Worm (Caenorhabditis elegans) whole organism, late embryonic: ENCODE data around the gene cyn-2.

Source experiments
- F13H6.1 ChIP-seq: sonication (generic microtip); optimal IDR thresholded peaks from 2 replicates; lab custom pipeline; 2016; ENCODE audit warnings: missing genetic modification characterization, missing compliant biosample characterization
- K02D7.2 ChIP-seq: sonication (generic microtip); optimal IDR thresholded peaks from 2 replicates; lab custom pipeline; 2017; ENCODE audit warnings: mild to moderate bottlenecking, missing genetic modification characterization, missing compliant biosample characterization
- T23F11.4 ChIP-seq: fragments of 200-800 bp; sonication (Bioruptor generic); optimal IDR thresholded peaks from 2 replicates; lab custom pipeline; 2018; ENCODE audit warnings: mild to moderate bottlenecking, missing genetic modification characterization, missing compliant biosample characterization
- ahr-1 ChIP-seq: sonication (generic microtip); optimal IDR thresholded peaks from 2 replicates; lab custom pipeline; 2016; ENCODE audit warnings: missing genetic modification characterization, missing compliant biosample characterization
- ama-1 ChIP-seq: fragments of 150-350 bp; optimal IDR thresholded peaks from 2 replicates; lab custom pipeline; 2014
- ceh-18 ChIP-seq: sonication (generic microtip); optimal IDR thresholded peaks from 2 replicates; lab custom pipeline; 2016; ENCODE audit warnings: missing genetic modification characterization, missing compliant biosample characterization
- ceh-31 ChIP-seq: sonication (generic microtip); optimal IDR thresholded peaks from 2 replicates; lab custom pipeline; 2016; ENCODE audit warnings: missing genetic modification characterization, missing compliant biosample characterization
- ceh-34 ChIP-seq: sonication (generic microtip); optimal IDR thresholded peaks from 2 replicates; lab custom pipeline; 2016; ENCODE audit warnings: mild to moderate bottlenecking, missing genetic modification characterization, missing compliant biosample characterization
- ceh-48 ChIP-seq: sonication (generic microtip); optimal IDR thresholded peaks from 2 replicates; lab custom pipeline; 2016; ENCODE audit warnings: missing genetic modification characterization, inconsistent platforms, missing compliant biosample characterization
- ceh-6 ChIP-seq: fragments of 200-800 bp; sonication (Bioruptor generic); optimal IDR thresholded peaks from 2 replicates; lab custom pipeline; 2018; ENCODE audit warnings: mild to moderate bottlenecking, missing genetic modification characterization, missing compliant biosample characterization
- che-1 ChIP-seq: sonication (generic microtip); optimal IDR thresholded peaks from 2 replicates; lab custom pipeline; 2016; ENCODE audit warnings: mild to moderate bottlenecking, missing genetic modification characterization, missing compliant biosample characterization
- dmd-4 ChIP-seq: sonication (generic microtip); optimal IDR thresholded peaks from 2 replicates; lab custom pipeline; 2016; ENCODE audit warnings: borderline replicate concordance, missing genetic modification characterization, missing compliant biosample characterization
- dve-1 ChIP-seq: sonication (generic microtip); optimal IDR thresholded peaks from 2 replicates; lab custom pipeline; 2017; ENCODE audit warnings: antibody characterized with exemption, mild to moderate bottlenecking, missing genetic modification characterization, missing compliant biosample characterization
- elt-2 ChIP-seq: sonication (generic microtip); optimal IDR thresholded peaks from 2 replicates; lab custom pipeline; 2016; ENCODE audit warnings: missing genetic modification reagents, missing genetic modification characterization, missing compliant biosample characterization
- elt-4 ChIP-seq: sonication (generic microtip); optimal IDR thresholded peaks from 2 replicates; lab custom pipeline; 2016; ENCODE audit warnings: missing genetic modification characterization, missing compliant biosample characterization
- fkh-10 ChIP-seq: fragments of 150-350 bp; optimal IDR thresholded peaks from 2 replicates; lab custom pipeline; 2014; ENCODE audit warnings: missing biosample characterization, missing genetic modification reagents, missing genetic modification characterization
- hlh-30 ChIP-seq: sonication (generic microtip); optimal IDR thresholded peaks from 2 replicates; lab custom pipeline; 2017; ENCODE audit warnings: antibody characterized with exemption, missing genetic modification characterization, missing compliant biosample characterization; ENCODE audit not compliant: insufficient read depth
- hlh-8 ChIP-seq: sonication (generic microtip); optimal IDR thresholded peaks from 2 replicates; lab custom pipeline; 2016; ENCODE audit warnings: missing genotype, missing genetic modification characterization, missing compliant biosample characterization
- mec-3 ChIP-seq: sonication (generic microtip); optimal IDR thresholded peaks from 2 replicates; lab custom pipeline; 2016; ENCODE audit warnings: borderline replicate concordance, missing genetic modification characterization, missing compliant biosample characterization
- nhr-11 ChIP-seq: fragments of 150-350 bp; optimal IDR thresholded peaks from 2 replicates; lab custom pipeline; 2014; ENCODE audit warnings: missing biosample characterization, missing genetic modification characterization
- npax-4 ChIP-seq: sonication (generic microtip); optimal IDR thresholded peaks from 2 replicates; lab custom pipeline; 2016; ENCODE audit warnings: missing genetic modification characterization, missing compliant biosample characterization
- pat-9 ChIP-seq: fragments of 200-800 bp; sonication (Bioruptor generic); optimal IDR thresholded peaks from 2 replicates; lab custom pipeline; 2018; ENCODE audit warnings: mild to moderate bottlenecking, missing genetic modification characterization, moderate library complexity, missing compliant biosample characterization
- pax-1 ChIP-seq: fragments of 150-350 bp; optimal IDR thresholded peaks from 2 replicates; lab custom pipeline; 2014; ENCODE audit warnings: missing biosample characterization, missing genetic modification characterization
- pha-2 ChIP-seq: sonication (generic microtip); optimal IDR thresholded peaks from 2 replicates; lab custom pipeline; 2017; ENCODE audit warnings: mild to moderate bottlenecking, missing genetic modification characterization, missing compliant biosample characterization
- pha-4 ChIP-seq: fragments of 150-350 bp; optimal IDR thresholded peaks from 2 replicates; lab custom pipeline; 2018; ENCODE audit warnings: missing biosample characterization, missing genetic modification reagents, missing genetic modification characterization
- pros-1 ChIP-seq: fragments of 150-350 bp; optimal IDR thresholded peaks from 2 replicates; lab custom pipeline; 2014; ENCODE audit warnings: missing biosample characterization, missing genetic modification reagents, missing genetic modification characterization
- ref-2 ChIP-seq: sonication (generic microtip); optimal IDR thresholded peaks from 2 replicates; lab custom pipeline; 2016; ENCODE audit warnings: missing genetic modification characterization, missing compliant biosample characterization
- syd-9 ChIP-seq: sonication (generic microtip); optimal IDR thresholded peaks from 2 replicates; lab custom pipeline; 2016; ENCODE audit warnings: mild to moderate bottlenecking, missing genetic modification characterization, moderate library complexity, missing compliant biosample characterization
- tbx-2 ChIP-seq: sonication (generic microtip); optimal IDR thresholded peaks from 2 replicates; lab custom pipeline; 2016; ENCODE audit warnings: missing genetic modification characterization, missing compliant biosample characterization
- tbx-7 ChIP-seq: sonication (generic microtip); optimal IDR thresholded peaks from 2 replicates; lab custom pipeline; 2016; ENCODE audit warnings: missing genotype, missing genetic modification characterization, missing compliant biosample characterization

cyn-2 gene

DNA sequence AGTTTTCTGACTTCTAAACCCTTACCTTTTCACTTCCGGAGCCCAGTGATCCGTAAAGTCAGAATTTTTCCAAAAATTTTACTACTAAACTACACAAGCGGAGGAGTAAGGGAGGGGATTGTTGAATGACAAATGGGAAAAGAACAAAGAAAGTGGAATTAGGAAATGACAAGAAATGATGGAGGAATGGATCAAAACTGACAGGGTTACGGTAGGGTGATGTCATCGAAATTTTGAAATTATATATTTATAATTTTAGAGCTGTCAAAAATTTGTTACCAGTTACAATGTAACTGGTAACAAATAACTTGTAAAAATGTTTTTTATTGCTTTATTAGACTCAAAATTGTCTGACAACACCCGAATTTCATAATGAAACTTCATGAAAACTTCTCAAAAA is 26.1 kb upstream of the cyn-2 start:
- TF ChIP-seq ceh-18 (tag; lab: Kevin White, UChicago) (no peak), pat-9 (tag; lab: Kevin White, UChicago) (no peak), dve-1 (tag; lab: Kevin White, UChicago) (no peak)
- TF ChIP-seq, all 69 proteins: peak for 0

DNA sequence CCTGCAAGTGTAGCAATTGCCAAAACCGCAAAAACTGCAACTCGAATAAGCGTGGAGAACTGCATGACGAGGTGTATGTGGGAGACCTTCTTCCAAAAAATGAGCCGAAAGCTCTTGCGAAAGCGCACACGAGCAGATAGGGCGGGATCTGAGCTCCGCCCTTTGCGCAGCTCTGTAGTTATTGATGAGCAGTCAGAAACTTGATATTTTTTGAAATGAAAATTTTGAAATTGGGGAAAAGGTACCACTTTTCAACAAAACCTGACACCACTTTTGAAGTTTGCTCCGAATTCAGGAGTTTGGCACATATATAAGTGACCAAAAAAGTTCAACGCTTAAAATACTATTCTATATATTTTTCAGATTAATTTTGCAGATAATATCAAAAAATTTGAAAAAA is 24.7 kb upstream of the cyn-2 start, which contains the start of gene flp-15:
Gene flp-15, minus strand, starts transcription at position 101 of the 400 bp plus-strand sequence.
- no peak for TF ChIP-seq elt-4
- TF ChIP-seq, all 69 proteins: peak for 0

DNA sequence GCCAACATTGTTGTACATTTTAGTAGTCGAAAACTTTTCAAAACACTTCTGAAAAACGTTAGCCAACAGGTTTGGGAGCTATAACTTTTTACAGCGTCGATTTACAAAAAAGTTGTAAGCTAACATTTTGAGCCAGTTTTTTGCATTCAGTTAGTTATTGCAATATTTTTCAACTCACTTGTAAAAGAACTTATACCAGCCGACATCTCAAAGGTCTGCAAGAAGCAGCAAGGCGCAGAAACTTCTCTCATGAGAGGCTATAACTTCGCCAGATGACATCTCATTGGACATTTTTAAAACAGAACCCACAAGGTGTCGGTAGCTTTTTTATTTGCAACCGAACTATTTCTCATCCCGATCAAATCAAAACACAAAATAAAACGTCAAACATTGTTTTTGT is 22.9 kb upstream of the cyn-2 start:
- no peak for TF ChIP-seq dmd-4 (tag; lab: Kevin White, UChicago)
- TF ChIP-seq ceh-31 (tag; lab: Kevin White, UChicago), result no peak
- TF ChIP-seq F13H6.1 (tag; lab: Kevin White, UChicago), result no peak
- TF ChIP-seq ceh-48, result no peak

DNA sequence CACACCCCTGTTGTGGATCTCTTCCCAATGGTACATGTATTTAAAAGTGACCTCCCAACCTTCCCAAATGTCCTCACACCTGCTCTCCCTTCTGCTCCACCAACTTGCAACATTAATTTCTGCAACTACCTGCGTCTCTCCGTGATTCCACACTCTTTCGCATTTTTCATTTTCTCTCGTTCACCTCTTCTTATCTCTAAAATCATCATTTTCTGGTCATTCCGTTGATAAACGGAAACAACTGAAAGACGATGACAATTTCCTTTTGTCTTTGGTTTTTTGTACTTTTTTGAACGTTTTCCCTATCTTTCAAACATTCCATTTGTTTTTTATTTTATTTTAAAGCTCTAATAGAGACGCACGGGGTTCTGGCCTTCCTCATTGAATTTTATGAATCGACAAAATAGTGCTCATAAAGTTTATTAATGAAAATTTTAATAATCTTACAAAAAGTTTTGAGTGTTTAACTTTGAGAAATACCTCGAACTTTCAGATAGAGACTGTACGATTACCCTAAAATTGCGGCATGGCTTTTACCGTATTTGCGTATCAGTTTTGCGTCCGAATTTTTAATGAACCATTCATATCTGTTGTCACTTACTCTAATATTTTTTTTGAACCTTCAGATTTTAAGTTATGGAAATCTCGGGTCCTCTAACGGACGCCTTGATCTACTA is 19.7 kb upstream of the cyn-2 start, which contains the start of gene aqp-11:
Gene aqp-11, plus strand, starts transcription at position 627 of the 677 bp plus-strand sequence.
- no peak for TF ChIP-seq hlh-30 (tag; lab: Kevin White, UChicago)
- peak; percentile 30 for TF ChIP-seq elt-2
- TF ChIP-seq ref-2 (tag; lab: Kevin White, UChicago), result no peak
- peak; percentile 5 for TF ChIP-seq tbx-2 (tag; lab: Kevin White, UChicago)
- TF ChIP-seq che-1 (tag; lab: Kevin White, UChicago), result no peak
- TF ChIP-seq, all 69 proteins: peak for 2

DNA sequence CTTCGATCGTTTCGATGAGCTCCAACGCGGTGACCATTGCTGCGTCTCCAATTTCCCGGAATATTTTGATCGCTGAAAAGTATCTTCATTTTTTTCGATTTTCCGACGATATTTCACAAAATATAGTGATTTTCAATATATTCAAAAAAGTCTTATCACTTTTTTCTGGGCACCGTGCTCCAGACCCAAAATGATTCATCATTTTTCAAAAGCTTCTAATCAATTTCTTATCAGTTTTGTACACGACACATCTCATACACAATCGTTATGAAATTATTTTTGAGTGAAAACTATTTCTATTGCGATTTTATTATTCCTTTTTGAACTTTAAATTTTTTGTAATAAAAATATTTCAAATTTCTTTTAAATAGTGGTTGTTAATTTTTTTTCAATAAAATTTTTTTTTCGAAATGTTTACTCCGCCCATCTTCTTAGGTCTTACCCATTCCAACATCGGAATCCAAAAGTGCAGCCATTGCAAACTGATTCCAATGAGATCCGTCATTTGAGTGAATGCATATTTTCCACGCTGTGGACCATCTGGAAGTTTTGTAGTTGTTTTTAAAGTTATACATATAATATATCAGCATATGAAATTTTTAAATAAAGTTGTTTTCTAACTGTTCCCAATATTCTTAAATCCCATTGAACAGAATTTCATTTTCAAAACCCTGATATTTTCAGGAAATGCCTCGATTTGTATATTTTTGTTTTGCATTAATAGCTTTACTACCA is 13.5 kb upstream of the cyn-2 start, which contains the start of gene sid-2:
Gene sid-2, plus strand, starts transcription at position 685 of the 735 bp plus-strand sequence.
- no peak for TF ChIP-seq hlh-8 (tag; lab: Kevin White, UChicago)
- no peak for TF ChIP-seq ama-1 (lab: Kevin White, UChicago)
- no peak for TF ChIP-seq ceh-34 (tag; lab: Kevin White, UChicago)
- TF ChIP-seq, all 69 proteins: peak for 0

DNA sequence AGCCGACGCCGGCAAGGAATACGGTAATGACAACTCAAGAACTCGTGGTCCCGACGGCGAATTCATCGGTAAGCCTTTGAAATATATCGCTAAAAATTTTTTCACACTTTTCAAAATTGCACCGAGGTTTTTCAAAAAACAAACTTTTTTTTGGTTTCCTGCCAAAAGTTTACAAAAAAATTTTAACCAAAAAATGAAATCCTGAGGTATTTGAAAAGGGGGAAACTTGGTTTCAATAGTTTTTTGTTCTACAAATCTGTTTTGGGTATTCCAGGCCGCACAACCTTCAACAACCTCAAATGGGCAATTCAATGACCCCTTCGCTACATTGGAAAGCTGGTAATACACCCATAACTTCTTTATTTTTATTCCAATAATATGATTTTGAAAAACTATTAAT is 10.4 kb upstream of the cyn-2 start:
- TF ChIP-seq mec-3 (tag; lab: Kevin White, UChicago) (no peak), npax-4 (no peak), pha-2 (no peak), ceh-48 (no peak), ceh-34 (tag; lab: Kevin White, UChicago) (no peak), ceh-6 (no peak), K02D7.2 (tag; lab: Kevin White, UChicago) (no peak), syd-9 (tag; lab: Kevin White, UChicago) (no peak), pros-1 (tag; lab: Kevin White, UChicago) (no peak)

DNA sequence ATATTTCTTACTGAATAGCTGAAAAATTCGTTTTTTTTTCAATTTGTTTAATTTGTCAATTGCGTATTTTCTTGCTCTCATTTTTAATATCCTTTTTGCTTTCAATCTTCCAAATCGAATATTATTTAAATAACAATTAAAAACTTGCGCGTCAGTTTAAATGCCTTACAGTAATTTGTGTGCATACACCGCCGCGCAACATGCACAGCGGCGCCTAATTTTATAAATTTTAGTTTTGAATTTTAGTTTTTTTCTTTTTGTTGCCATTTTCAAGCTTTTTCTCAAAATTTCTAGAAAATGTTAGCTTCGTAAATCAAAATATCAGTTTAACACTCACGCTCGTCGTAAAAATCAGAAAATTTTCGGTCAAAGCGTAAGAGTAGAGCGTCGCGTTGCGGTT is 9.2 kb upstream of the cyn-2 start:
- TF ChIP-seq T23F11.4, result no peak
- TF ChIP-seq fkh-10 (GFP tag; lab: Kevin White, UChicago), result no peak
- no peak for TF ChIP-seq elt-2
- no peak for TF ChIP-seq tbx-7 (tag; lab: Kevin White, UChicago)
- TF ChIP-seq ceh-48, result no peak
- no peak for TF ChIP-seq pha-4 (tag; lab: Kevin White, UChicago)
- no peak for TF ChIP-seq npax-4
- TF ChIP-seq pax-1 (tag; lab: Kevin White, UChicago), result no peak
- no peak for TF ChIP-seq K02D7.2 (tag; lab: Kevin White, UChicago)
- no peak for TF ChIP-seq nhr-11 (tag; lab: Kevin White, UChicago)
- TF ChIP-seq ceh-31 (tag; lab: Kevin White, UChicago), result no peak
- TF ChIP-seq ahr-1 (tag; lab: Kevin White, UChicago), result no peak
- TF ChIP-seq che-1 (tag; lab: Kevin White, UChicago), result no peak
- TF ChIP-seq ceh-18 (tag; lab: Kevin White, UChicago), result no peak
- TF ChIP-seq ref-2 (tag; lab: Kevin White, UChicago), result no peak
